In genomic region chrIII:5921067-5921678, ce11 we compare ENCODE assay signal across 6 worm cellular contexts.
TF ChIP-seq lines count a peak whose summit lies in the region.

No protein-coding gene starts in this region.

TF ChIP-seq in whole organism, L1 larva, 84 proteins besides CTCF, POLR2A, EP300 and RAD21 (continues in another document):
- no peak for TF ChIP-seq elt-2 (tag; optimal IDR thresholded peaks at IDR 0.05; lab: Kevin White, UChicago)
- no peak for TF ChIP-seq ceh-88 (GFP tag; IDR thresholded peaks at IDR 0.05; lab: Robert Waterston, UW)
- no peak for TF ChIP-seq egl-27 (tag; optimal IDR thresholded peaks at IDR 0.05; lab: Kevin White, UChicago)
- peak; percentile 59 for TF ChIP-seq blmp-1 (tag; optimal IDR thresholded peaks at IDR 0.05; lab: Kevin White, UChicago)
- TF ChIP-seq unc-86 (tag; optimal IDR thresholded peaks at IDR 0.05; lab: Kevin White, UChicago) = no peak
- TF ChIP-seq lin-13 (GFP tag; optimal IDR thresholded peaks at IDR 0.05; lab: Kevin White, UChicago) = no peak
- no peak for TF ChIP-seq lin-39 (tag; optimal IDR thresholded peaks at IDR 0.05; lab: Kevin White, UChicago)
- TF ChIP-seq C16A3.4 (tag; optimal IDR thresholded peaks at IDR 0.05; lab: Kevin White, UChicago) = no peak
- TF ChIP-seq pqm-1 (tag; optimal IDR thresholded peaks at IDR 0.05; lab: Kevin White, UChicago) = no peak
- TF ChIP-seq efl-1 (optimal IDR thresholded peaks at IDR 0.05; lab: Kevin White, UChicago) = no peak
- TF ChIP-seq efl-1 (GFP tag; optimal IDR thresholded peaks at IDR 0.05 in 1 of 2; lab: Kevin White, UChicago) = peak in 1 of 2 experiments; percentile 92
- TF ChIP-seq pax-3 (tag; optimal IDR thresholded peaks at IDR 0.05; lab: Kevin White, UChicago) = no peak
- TF ChIP-seq nhr-85 (tag; lab: Kevin White, UChicago) = peak; percentile 92
- peak; percentile 76 for TF ChIP-seq nhr-71 (tag; optimal IDR thresholded peaks at IDR 0.05; lab: Kevin White, UChicago)
- peak; percentile 54 for TF ChIP-seq nhr-19 (GFP tag; conservative IDR thresholded peaks at IDR 0.05; lab: Robert Waterston, UW)
- TF ChIP-seq unc-30 (tag; optimal IDR thresholded peaks at IDR 0.05; lab: Kevin White, UChicago) = no peak

TF ChIP-seq in whole organism, L2 larva, 48 proteins besides CTCF, POLR2A, EP300 and RAD21 (continues in another document):
- TF ChIP-seq lin-13 (GFP tag; optimal IDR thresholded peaks at IDR 0.05; lab: Kevin White, UChicago) = no peak
- no peak for TF ChIP-seq ama-1 (optimal IDR thresholded peaks at IDR 0.05; lab: Kevin White, UChicago)
- no peak for TF ChIP-seq egl-27 (tag; optimal IDR thresholded peaks at IDR 0.05; lab: Kevin White, UChicago)
- no peak for TF ChIP-seq nhr-23 (tag; optimal IDR thresholded peaks at IDR 0.05; lab: Kevin White, UChicago)
- TF ChIP-seq lin-39 (tag; optimal IDR thresholded peaks at IDR 0.05; lab: Kevin White, UChicago) = no peak
- no peak for TF ChIP-seq nhr-77 (tag; optimal IDR thresholded peaks at IDR 0.05; lab: Kevin White, UChicago)
- peak; percentile 92 for TF ChIP-seq nhr-21 (tag; optimal IDR thresholded peaks at IDR 0.05; lab: Kevin White, UChicago)
- TF ChIP-seq sma-9 (GFP tag; optimal IDR thresholded peaks at IDR 0.05; lab: Kevin White, UChicago) = peak; percentile 84
- TF ChIP-seq sma-9 (tag; optimal IDR thresholded peaks at IDR 0.05; lab: Kevin White, UChicago) = no peak
- TF ChIP-seq sem-4 (tag; optimal IDR thresholded peaks at IDR 0.05; lab: Kevin White, UChicago) = no peak
- TF ChIP-seq nhr-12 (tag; optimal IDR thresholded peaks at IDR 0.05; lab: Kevin White, UChicago) = no peak
- TF ChIP-seq unc-55 (GFP tag; optimal IDR thresholded peaks at IDR 0.05; lab: Kevin White, UChicago) = no peak
- no peak for TF ChIP-seq ztf-4 (tag; optimal IDR thresholded peaks at IDR 0.05; lab: Kevin White, UChicago)
- TF ChIP-seq mdl-1 (tag; optimal IDR thresholded peaks at IDR 0.05; lab: Kevin White, UChicago) = peak in 1 of 2 experiments; percentile 45
- TF ChIP-seq C34F6.9 (tag; optimal IDR thresholded peaks at IDR 0.05; lab: Kevin White, UChicago) = no peak
- no peak for TF ChIP-seq dmd-4 (tag; optimal IDR thresholded peaks at IDR 0.05; lab: Kevin White, UChicago)
- no peak for TF ChIP-seq R02D3.7 (tag; optimal IDR thresholded peaks at IDR 0.05; lab: Kevin White, UChicago)

TF ChIP-seq in whole organism, L3 larva, 47 proteins besides CTCF, POLR2A, EP300 and RAD21:
- TF ChIP-seq elt-2 (tag; optimal IDR thresholded peaks at IDR 0.05; lab: Kevin White, UChicago) = no peak
- TF ChIP-seq mml-1 (tag; optimal IDR thresholded peaks at IDR 0.05; lab: Kevin White, UChicago) = no peak
- peak; percentile 92 for TF ChIP-seq nhr-43 (tag; optimal IDR thresholded peaks at IDR 0.05; lab: Kevin White, UChicago; ENCODE audit: poor library complexity, severe bottlenecking)
- TF ChIP-seq fkh-2 (tag; optimal IDR thresholded peaks at IDR 0.05; lab: Kevin White, UChicago) = no peak
- TF ChIP-seq ama-1 (optimal IDR thresholded peaks at IDR 0.05; lab: Kevin White, UChicago) = peak; percentile 66
- no peak for TF ChIP-seq nhr-76 (tag; optimal IDR thresholded peaks at IDR 0.05; lab: Kevin White, UChicago)
- no peak for TF ChIP-seq ceh-82 (tag; optimal IDR thresholded peaks at IDR 0.05; lab: Kevin White, UChicago)
- peak in 2 of 3 experiments; percentile 89 to 92 for TF ChIP-seq elt-3 (tag; optimal IDR thresholded peaks at IDR 0.05; lab: Kevin White, UChicago)
- TF ChIP-seq tbx-2 (tag; optimal IDR thresholded peaks at IDR 0.05; lab: Kevin White, UChicago) = peak; percentile 13
- TF ChIP-seq nhr-25 (tag; optimal IDR thresholded peaks at IDR 0.05; lab: Kevin White, UChicago) = peak; percentile 80
- no peak for TF ChIP-seq hmg-11 (tag; optimal IDR thresholded peaks at IDR 0.05; lab: Kevin White, UChicago)
- TF ChIP-seq ceh-16 (tag; optimal IDR thresholded peaks at IDR 0.05; lab: Kevin White, UChicago) = no peak
- TF ChIP-seq nhr-12 (tag; optimal IDR thresholded peaks at IDR 0.05; lab: Kevin White, UChicago) = no peak
- TF ChIP-seq nhr-23 (tag; optimal IDR thresholded peaks at IDR 0.05; lab: Kevin White, UChicago) = peak; percentile 84
- TF ChIP-seq sea-2 (GFP tag; optimal IDR thresholded peaks at IDR 0.05; lab: Kevin White, UChicago) = no peak

TF ChIP-seq in whole organism, L4 larva, 104 proteins besides CTCF, POLR2A, EP300 and RAD21 (continues in another document):
- peak; percentile 34 for TF ChIP-seq dve-1 (tag; optimal IDR thresholded peaks at IDR 0.05; lab: Kevin White, UChicago; ENCODE audit: insufficient read depth)
- TF ChIP-seq dmd-6 (GFP tag; IDR thresholded peaks at IDR 0.05; lab: Robert Waterston, UW) = peak; percentile 50
- TF ChIP-seq cey-2 (tag; optimal IDR thresholded peaks at IDR 0.05; lab: Kevin White, UChicago; ENCODE audit: borderline replicate concordance, insufficient read depth) = peak; percentile 41
- no peak for TF ChIP-seq mxl-2 (GFP tag; conservative IDR thresholded peaks at IDR 0.05; lab: Robert Waterston, UW)
- TF ChIP-seq nhr-25 (tag; optimal IDR thresholded peaks at IDR 0.05; lab: Kevin White, UChicago; ENCODE audit: borderline replicate concordance, insufficient read depth) = peak; percentile 3
- TF ChIP-seq mep-1 (tag; optimal IDR thresholded peaks at IDR 0.05; lab: Kevin White, UChicago) = peak; percentile 12
- TF ChIP-seq ceh-20 (GFP tag; IDR thresholded peaks at IDR 0.05; lab: Robert Waterston, UW) = no peak
- TF ChIP-seq hlh-30 (tag; optimal IDR thresholded peaks at IDR 0.05; lab: Kevin White, UChicago; ENCODE audit: insufficient read depth) = peak; percentile 62
- TF ChIP-seq unc-62 (GFP tag; optimal IDR thresholded peaks at IDR 0.05 in 1 of 2; lab: Kevin White, UChicago) = peak in 1 of 2 experiments; percentile 88
- TF ChIP-seq unc-62 (tag; optimal IDR thresholded peaks at IDR 0.05; lab: Kevin White, UChicago) = no peak
- no peak for TF ChIP-seq lin-38 (GFP tag; IDR thresholded peaks at IDR 0.05; lab: Robert Waterston, UW)
- peak; percentile 15 for TF ChIP-seq ceh-28 (tag; optimal IDR thresholded peaks at IDR 0.05; lab: Kevin White, UChicago)
- peak in 1 of 2 experiments; percentile 36 for TF ChIP-seq mdl-1 (tag; optimal IDR thresholded peaks at IDR 0.05; lab: Kevin White, UChicago)
- peak in 1 of 2 experiments; percentile 20 for TF ChIP-seq lsy-2 (tag; optimal IDR thresholded peaks at IDR 0.05; lab: Kevin White, UChicago)
- TF ChIP-seq zag-1 (tag; optimal IDR thresholded peaks at IDR 0.05; lab: Kevin White, UChicago) = no peak
- peak; percentile 52 for TF ChIP-seq hlh-11 (tag; optimal IDR thresholded peaks at IDR 0.05; lab: Kevin White, UChicago)

TF ChIP-seq in whole organism, late embryonic, 69 proteins besides CTCF, POLR2A, EP300 and RAD21:
- no peak for TF ChIP-seq ttx-3 (tag; optimal IDR thresholded peaks at IDR 0.05; lab: Kevin White, UChicago)
- TF ChIP-seq elt-2 (tag; optimal IDR thresholded peaks at IDR 0.05; lab: Kevin White, UChicago) = peak; percentile 14

TF ChIP-seq in whole organism, young adult, 124 proteins besides CTCF, POLR2A, EP300 and RAD21:
- TF ChIP-seq bed-2 (GFP tag; IDR thresholded peaks at IDR 0.05; lab: Robert Waterston, UW) = no peak
- TF ChIP-seq cebp-2 (GFP tag; IDR thresholded peaks at IDR 0.05; lab: Robert Waterston, UW) = no peak
- TF ChIP-seq attf-6 (GFP tag; IDR thresholded peaks at IDR 0.05; lab: Robert Waterston, UW) = no peak
- no peak for TF ChIP-seq K11D2.4 (GFP tag; IDR thresholded peaks at IDR 0.05; lab: Robert Waterston, UW)
- no peak for TF ChIP-seq nhr-80 (tag; optimal IDR thresholded peaks at IDR 0.05; lab: Kevin White, UChicago)
- TF ChIP-seq ztf-26 (tag; optimal IDR thresholded peaks at IDR 0.05; lab: Kevin White, UChicago) = peak; percentile 36
- peak; percentile 6 for TF ChIP-seq somi-1 (GFP tag; optimal IDR thresholded peaks at IDR 0.05; lab: Kevin White, UChicago)
- peak; percentile 0 for TF ChIP-seq lin-40 (tag; optimal IDR thresholded peaks at IDR 0.05; lab: Kevin White, UChicago)
- no peak for TF ChIP-seq let-607 (tag; optimal IDR thresholded peaks at IDR 0.05; lab: Kevin White, UChicago)
